Worm (Caenorhabditis elegans): ENCODE data around the gene F23F1.4.
A peak's percentile ranks its signal among the peaks of the same experiment; 100 is the strongest.

F23F1.4 gene

ce11 chrII:24559-24998, 3.6 kb downstream of the F23F1.4 start, which contains the start of gene enee-1:
TSS of gene enee-1 (plus strand) at chrII:24666.
- TF ChIP-seq ztf-4 (tag; optimal IDR thresholded peaks at IDR 0.05) (peak; percentile 5), nhr-6 (tag; optimal IDR thresholded peaks at IDR 0.05) (peak; percentile 99), sma-9 (GFP tag; optimal IDR thresholded peaks at IDR 0.05) (peak; percentile 90), sma-9 (tag; optimal IDR thresholded peaks at IDR 0.05) (no peak), gmeb-1 (tag; optimal IDR thresholded peaks at IDR 0.05) (no peak), nhr-12 (tag; optimal IDR thresholded peaks at IDR 0.05) (no peak), F13H6.1 (tag; optimal IDR thresholded peaks at IDR 0.05) (peak; percentile 78), dmd-4 (tag; optimal IDR thresholded peaks at IDR 0.05) (no peak), nhr-77 (tag; optimal IDR thresholded peaks at IDR 0.05) (peak; percentile 18), lin-13 (GFP tag; optimal IDR thresholded peaks at IDR 0.05) (peak; percentile 91), nhr-10 (tag; optimal IDR thresholded peaks at IDR 0.05) (peak; percentile 74), nhr-21 (tag; optimal IDR thresholded peaks at IDR 0.05) (peak; percentile 94), lsy-2 (tag; optimal IDR thresholded peaks at IDR 0.05) (peak; percentile 83 to 93), C34F6.9 (tag; optimal IDR thresholded peaks at IDR 0.05) (peak; percentile 90), ceh-82 (tag; optimal IDR thresholded peaks at IDR 0.05) (peak; percentile 67), nhr-129 (tag; optimal IDR thresholded peaks at IDR 0.05) (peak; percentile 91), ceh-16 (tag; optimal IDR thresholded peaks at IDR 0.05) (peak; percentile 21), unc-62 (GFP tag; optimal IDR thresholded peaks at IDR 0.05) (no peak), nhr-25 (tag; optimal IDR thresholded peaks at IDR 0.05) (peak; percentile 89), fos-1 (tag; optimal IDR thresholded peaks at IDR 0.05) (peak; percentile 50), mab-5 (tag; optimal IDR thresholded peaks at IDR 0.05) (peak; percentile 77), sma-3 (GFP tag; optimal IDR thresholded peaks at IDR 0.05) (peak; percentile 86), peb-1 (tag; optimal IDR thresholded peaks at IDR 0.05) (no peak), blmp-1 (tag; optimal IDR thresholded peaks at IDR 0.05; ENCODE audit: insufficient read depth) (peak; percentile 38), snpc-4 (tag; optimal IDR thresholded peaks at IDR 0.05) (peak; percentile 48), lin-11 (tag; optimal IDR thresholded peaks at IDR 0.05) (peak; percentile 62), unc-39 (tag; optimal IDR thresholded peaks at IDR 0.05) (no peak), nhr-237 (tag; optimal IDR thresholded peaks at IDR 0.05) (no peak), ztf-11 (tag; optimal IDR thresholded peaks at IDR 0.05) (no peak), ama-1 (optimal IDR thresholded peaks at IDR 0.05) (peak; percentile 87), elt-1 (tag; optimal IDR thresholded peaks at IDR 0.05) (peak; percentile 18), mdl-1 (tag; optimal IDR thresholded peaks at IDR 0.05) (peak in 1 of 2 experiments; percentile 36), egl-27 (tag; optimal IDR thresholded peaks at IDR 0.05) (peak; percentile 4), skn-1 (tag; optimal IDR thresholded peaks at IDR 0.05) (peak; percentile 23), crh-2 (tag; optimal IDR thresholded peaks at IDR 0.05) (peak; percentile 94), unc-55 (GFP tag; optimal IDR thresholded peaks at IDR 0.05) (peak; percentile 97), ZK546.5 (tag; optimal IDR thresholded peaks at IDR 0.05) (no peak), zag-1 (tag; optimal IDR thresholded peaks at IDR 0.05) (peak; percentile 51), nhr-23 (tag; optimal IDR thresholded peaks at IDR 0.05) (no peak), R02D3.7 (tag; optimal IDR thresholded peaks at IDR 0.05) (peak; percentile 62)

- TF ChIP-seq elt-3 (tag; optimal IDR thresholded peaks at IDR 0.05) (peak; percentile 27), peb-1 (tag; optimal IDR thresholded peaks at IDR 0.05) (no peak), ama-1 (optimal IDR thresholded peaks at IDR 0.05) (peak; percentile 62)
Observed at ce11 chrII:23739-24138, 4.5 kb downstream of the F23F1.4 start.

ce11 chrII:23025-23424, 5.2 kb downstream of the F23F1.4 start, which contains the start of gene sqt-2:
TSS of gene sqt-2 (plus strand) at chrII:23325.
- TF ChIP-seq fos-1 (tag; optimal IDR thresholded peaks at IDR 0.05) (no peak), dmd-4 (tag; optimal IDR thresholded peaks at IDR 0.05) (no peak), nhr-6 (tag; optimal IDR thresholded peaks at IDR 0.05) (peak; percentile 37), unc-55 (GFP tag; optimal IDR thresholded peaks at IDR 0.05) (no peak), nhr-25 (tag; optimal IDR thresholded peaks at IDR 0.05) (no peak), aly-2 (tag; optimal IDR thresholded peaks at IDR 0.05) (no peak), ceh-16 (tag; optimal IDR thresholded peaks at IDR 0.05) (no peak), snpc-4 (tag; optimal IDR thresholded peaks at IDR 0.05) (no peak), nhr-129 (tag; optimal IDR thresholded peaks at IDR 0.05) (no peak), nhr-21 (tag; optimal IDR thresholded peaks at IDR 0.05) (peak; percentile 25), lsy-2 (tag; optimal IDR thresholded peaks at IDR 0.05) (no peak), R02D3.7 (tag; optimal IDR thresholded peaks at IDR 0.05) (no peak), lin-11 (tag; optimal IDR thresholded peaks at IDR 0.05) (no peak), nhr-77 (tag; optimal IDR thresholded peaks at IDR 0.05) (no peak), zag-1 (tag; optimal IDR thresholded peaks at IDR 0.05) (no peak), elt-1 (tag; optimal IDR thresholded peaks at IDR 0.05) (no peak), ztf-4 (tag; optimal IDR thresholded peaks at IDR 0.05) (no peak), nhr-23 (tag; optimal IDR thresholded peaks at IDR 0.05) (no peak), unc-39 (tag; optimal IDR thresholded peaks at IDR 0.05) (no peak), sma-3 (GFP tag; optimal IDR thresholded peaks at IDR 0.05) (no peak), egl-27 (tag; optimal IDR thresholded peaks at IDR 0.05) (no peak), gmeb-1 (tag; optimal IDR thresholded peaks at IDR 0.05) (no peak), ama-1 (optimal IDR thresholded peaks at IDR 0.05) (peak; percentile 13), crh-2 (tag; optimal IDR thresholded peaks at IDR 0.05) (no peak)

Data from whole organism, L2 larva.